Worm (Caenorhabditis elegans) whole organism, young adult: Measurements from ENCODE around the gene T16G1.5.

Source experiments
- B0019.2 ChIP-seq: fragments of 200-800 bp; sonication (Bioruptor generic); conservative IDR thresholded peaks from 2 replicates; pipeline ENCODE4 v1.3.6; 2022; ENCODE audit warnings: missing genetic modification reagents, missing genetic modification characterization, missing compliant biosample characterization
- B0035.1 ChIP-seq: sonication (generic microtip); optimal IDR thresholded peaks from 2 replicates; lab custom pipeline; 2016; ENCODE audit warnings: missing genetic modification characterization, mild to moderate bottlenecking, missing compliant biosample characterization, missing genotype, missing genetic modification reagents
- B0261.1 ChIP-seq: sonication (generic microtip); optimal IDR thresholded peaks from 2 replicates; lab custom pipeline; 2016; ENCODE audit warnings: mild to moderate bottlenecking, missing genetic modification characterization, moderate library complexity, missing compliant biosample characterization
- C06A6.2 ChIP-seq: fragments of 200-800 bp; sonication (Bioruptor generic); conservative IDR thresholded peaks from 2 replicates; pipeline ENCODE4 v1.3.6; 2022; ENCODE audit warnings: missing genetic modification characterization, missing compliant biosample characterization
- C17E4.6 ChIP-seq: fragments of 200-800 bp; sonication (Bioruptor generic); IDR thresholded peaks from 2 replicates; pipeline ENCODE4 v1.3.6; 2022; ENCODE audit warnings: missing genetic modification reagents, missing genetic modification characterization, missing compliant biosample characterization
- F49E8.2 ChIP-seq: sonication (generic microtip); optimal IDR thresholded peaks from 3 replicates; lab custom pipeline; 2017; ENCODE audit warnings: missing genetic modification characterization, mild to moderate bottlenecking, missing compliant biosample characterization, antibody characterized with exemption, moderate library complexity; ENCODE audit not compliant: insufficient read depth
- F52B5.7 ChIP-seq: sonication (generic microtip); optimal IDR thresholded peaks from 2 replicates; lab custom pipeline; 2016; ENCODE audit warnings: mild to moderate bottlenecking, missing genetic modification characterization, missing compliant biosample characterization
- F57C9.4 ChIP-seq: sonication (generic microtip); optimal IDR thresholded peaks from 2 replicates; lab custom pipeline; 2017; ENCODE audit warnings: mild to moderate bottlenecking, missing genetic modification characterization, missing compliant biosample characterization
- T07F8.4 ChIP-seq: sonication (generic microtip); optimal IDR thresholded peaks from 2 replicates; lab custom pipeline; 2016; ENCODE audit warnings: mild to moderate bottlenecking, missing genetic modification characterization, moderate library complexity, missing compliant biosample characterization
- cebp-1 ChIP-seq, 2 experiments: fragments of 200-800 bp in 1 of 2; sonication (Bioruptor generic) in 1 of 2; sonication (generic microtip) in 1 of 2; IDR thresholded peaks in 1 of 2; optimal IDR thresholded peaks in 1 of 2; 2 replicates each; pipeline versions ENCODE4 v1.3.6 to Lab custom; 2017 to 2022; ENCODE audit warnings: missing compliant biosample characterization in 2 of 2, missing genetic modification characterization in 2 of 2, mild to moderate bottlenecking in 1 of 2, missing genetic modification reagents in 1 of 2, moderate library complexity in 1 of 2
- dox-1 ChIP-seq: fragments of 200-800 bp; sonication (Bioruptor generic); IDR thresholded peaks from 2 replicates; pipeline ENCODE4 v1.3.6; 2022; ENCODE audit warnings: missing genetic modification reagents, missing genetic modification characterization, missing compliant biosample characterization
- ekl-4 ChIP-seq: fragments of 200-800 bp; sonication (Bioruptor generic); IDR thresholded peaks from 2 replicates; pipeline ENCODE4 v1.3.6; 2022; ENCODE audit warnings: missing genetic modification reagents, missing genetic modification characterization, missing compliant biosample characterization
- lin-35 ChIP-seq, 3 experiments: fragments of 150-350 bp in 2 of 3; sonication (generic microtip) in 1 of 3; optimal IDR thresholded peaks; 2 replicates each; lab custom pipeline; 2014 to 2018; ENCODE audit warnings: missing biosample characterization in 3 of 3, missing genetic modification characterization in 3 of 3, missing genetic modification reagents in 3 of 3
- lin-40 ChIP-seq: sonication (generic microtip); optimal IDR thresholded peaks from 2 replicates; lab custom pipeline; 2016; ENCODE audit warnings: missing genetic modification characterization, mild to moderate bottlenecking, missing compliant biosample characterization, missing genotype, missing genetic modification reagents
- lsy-27 ChIP-seq: sonication (generic microtip); optimal IDR thresholded peaks from 2 replicates; lab custom pipeline; 2017; ENCODE audit warnings: missing genetic modification characterization, mild to moderate bottlenecking, missing compliant biosample characterization, antibody characterized with exemption, missing genotype, borderline replicate concordance; ENCODE audit not compliant: insufficient read depth
- nfya-2 ChIP-seq: fragments of 200-800 bp; sonication (Bioruptor generic); IDR thresholded peaks from 2 replicates; pipeline ENCODE4 v1.3.6; 2022; ENCODE audit warnings: missing genetic modification reagents, missing genetic modification characterization, missing compliant biosample characterization
- nhr-120 ChIP-seq: fragments of 200-800 bp; sonication (Bioruptor generic); IDR thresholded peaks from 2 replicates; pipeline ENCODE4 v1.3.6; 2022; ENCODE audit warnings: missing genetic modification characterization, missing compliant biosample characterization
- sdz-38 ChIP-seq: sonication (generic microtip); optimal IDR thresholded peaks from 2 replicates; lab custom pipeline; 2016; ENCODE audit warnings: missing genotype, missing genetic modification characterization, missing compliant biosample characterization
- somi-1 ChIP-seq: fragments of 200-800 bp; sonication (Bioruptor generic); optimal IDR thresholded peaks from 2 replicates; lab custom pipeline; 2018; ENCODE audit warnings: mild to moderate bottlenecking, missing genetic modification characterization, missing compliant biosample characterization
- unc-130 ChIP-seq: sonication (generic microtip); optimal IDR thresholded peaks from 2 replicates; lab custom pipeline; 2016; ENCODE audit warnings: missing genetic modification reagents, missing genetic modification characterization, missing compliant biosample characterization
- zim-3 ChIP-seq: sonication (generic microtip); optimal IDR thresholded peaks from 2 replicates; lab custom pipeline; 2017; ENCODE audit warnings: mild to moderate bottlenecking, missing genetic modification characterization, moderate library complexity, missing compliant biosample characterization
- ztf-22 ChIP-seq: fragments of 200-800 bp; sonication (Bioruptor generic); optimal IDR thresholded peaks from 2 replicates; lab custom pipeline; 2018; ENCODE audit warnings: mild to moderate bottlenecking, missing genetic modification characterization, moderate library complexity, missing compliant biosample characterization
- ztf-3 ChIP-seq: fragments of 200-800 bp; sonication (Bioruptor generic); optimal IDR thresholded peaks from 2 replicates; lab custom pipeline; 2018; ENCODE audit warnings: mild to moderate bottlenecking, missing genetic modification characterization, missing compliant biosample characterization

The T16G1.5 gene

DNA sequence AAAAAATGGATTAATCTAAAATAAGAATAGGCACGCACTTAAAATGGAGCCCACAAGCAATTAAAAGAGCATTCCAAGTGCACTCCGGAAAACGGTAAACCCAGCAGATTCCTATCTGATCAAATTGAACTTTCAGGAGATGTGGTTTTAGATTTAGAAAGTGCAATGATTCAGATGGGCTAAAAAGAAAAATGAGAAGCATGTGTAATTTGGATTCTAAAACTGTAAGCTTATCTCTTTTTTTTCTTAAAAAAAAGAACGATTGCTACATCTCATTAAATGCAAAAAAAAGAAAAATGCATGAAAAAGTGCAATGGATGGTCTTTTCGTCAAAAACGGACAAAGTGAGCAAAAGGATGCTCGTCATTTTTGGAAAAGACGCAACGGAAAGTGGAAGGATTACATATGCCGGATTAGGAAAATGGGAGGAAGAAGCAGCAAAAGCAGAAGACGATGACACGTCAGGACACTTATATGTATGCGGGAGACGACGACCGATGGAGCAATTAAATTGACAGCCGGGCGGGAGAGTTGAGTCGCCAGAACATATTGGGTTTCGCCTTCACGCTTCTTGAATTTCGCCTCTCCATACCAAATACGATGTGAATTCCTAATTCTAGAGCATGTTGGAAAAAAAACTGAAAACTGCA is 40.6 kb downstream of the T16G1.5 start:
- no peak for TF ChIP-seq F52B5.7
- no peak for TF ChIP-seq ztf-3 (GFP tag; lab: Kevin White, UChicago)
- TF ChIP-seq nhr-120, result no peak
- TF ChIP-seq T07F8.4 (tag; lab: Kevin White, UChicago), result no peak
- no peak for TF ChIP-seq lin-40 (tag; lab: Kevin White, UChicago)
- TF ChIP-seq zim-3 (tag; lab: Kevin White, UChicago), result no peak
- TF ChIP-seq C17E4.6, result no peak
- no peak for TF ChIP-seq F49E8.2 (tag; lab: Kevin White, UChicago)

DNA sequence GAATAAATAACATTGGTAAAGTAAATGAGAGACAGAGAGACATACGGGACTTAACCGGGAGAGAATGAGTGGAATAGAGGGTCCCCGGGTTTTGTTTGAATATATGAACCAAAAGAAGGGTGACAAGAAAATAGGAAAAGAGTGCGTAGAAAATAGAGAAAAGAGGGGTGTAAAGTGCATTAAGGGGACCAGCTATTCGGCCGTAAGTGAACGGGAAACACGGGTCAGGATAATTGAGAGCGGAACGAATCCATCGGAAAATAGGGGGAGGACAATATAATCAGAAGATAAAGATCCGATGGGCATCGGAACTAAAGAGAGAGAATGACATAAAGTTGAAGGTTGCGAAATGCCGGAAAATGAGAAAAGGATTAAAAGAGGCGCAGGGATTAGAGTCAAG is 42.0 kb downstream of the T16G1.5 start:
- TF ChIP-seq B0019.2 (GFP tag; lab: Robert Waterston, UW) (no peak), cebp-1 (GFP tag; IDR thresholded peaks at IDR 0.05; lab: Robert Waterston, UW) (0 out of 2 replicates have a peak, but pooled peaks have one; percentile 25), cebp-1 (tag; optimal IDR thresholded peaks at IDR 0.05; lab: Kevin White, UChicago) (no peak)

DNA sequence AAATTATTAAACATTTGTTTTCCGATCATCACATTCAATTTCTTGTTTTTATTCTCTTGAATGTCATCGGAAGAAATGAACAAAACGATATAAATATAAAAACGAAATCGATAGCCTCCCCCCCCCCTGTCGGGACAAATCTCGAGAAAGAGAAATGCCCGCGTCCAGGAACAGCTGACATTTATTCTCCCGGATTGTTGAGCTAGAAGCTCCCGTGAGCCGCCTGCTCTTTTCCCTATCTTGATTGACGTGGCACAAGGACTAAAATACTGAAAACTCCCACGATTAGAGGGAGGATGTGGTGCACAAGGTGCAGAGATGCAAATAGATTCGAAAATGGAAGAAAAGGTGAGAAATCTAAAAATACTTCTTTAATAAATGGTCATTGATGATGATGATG is 42.5 kb downstream of the T16G1.5 start:
- no peak for TF ChIP-seq ztf-22 (GFP tag; lab: Kevin White, UChicago)
- no peak for TF ChIP-seq lin-35 (GFP tag; optimal IDR thresholded peaks at IDR 0.05; lab: Kevin White, UChicago)
- TF ChIP-seq somi-1, result no peak

DNA sequence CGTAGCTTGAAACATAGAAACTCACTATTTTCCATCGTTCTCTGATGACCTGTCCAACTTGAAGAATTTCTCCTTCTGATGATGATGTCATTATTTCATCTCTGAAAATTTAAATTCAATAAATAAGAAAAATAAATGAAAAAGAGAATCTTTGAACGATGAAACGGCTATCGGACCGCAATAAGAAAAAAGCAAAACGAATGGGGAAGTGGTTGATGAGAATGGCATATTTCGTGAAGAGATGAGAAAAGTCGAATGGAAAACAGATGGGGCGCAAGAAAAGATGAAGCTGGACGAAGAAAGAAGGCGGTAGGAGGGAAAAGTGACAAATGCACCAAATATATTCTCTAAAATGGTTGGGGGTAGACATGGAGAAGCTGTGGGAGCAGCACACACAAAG is 43.6 kb downstream of the T16G1.5 start, which contains the start of gene ttbk-7:
TSS of gene ttbk-7 (minus strand) at position 101 of the 400 bp plus-strand sequence.
- TF ChIP-seq unc-130 (no peak), B0035.1 (tag; lab: Kevin White, UChicago) (no peak), dox-1 (GFP tag; lab: Robert Waterston, UW) (no peak), C06A6.2 (GFP tag; lab: Robert Waterston, UW) (no peak), nfya-2 (GFP tag; lab: Robert Waterston, UW) (no peak), sdz-38 (no peak), F57C9.4 (no peak), ekl-4 (no peak), lsy-27 (tag; lab: Kevin White, UChicago) (no peak), B0261.1 (tag; lab: Kevin White, UChicago) (no peak)
- TF ChIP-seq, all 124 proteins: peak for 0
